Worm (Caenorhabditis elegans) whole organism, L4 larva: ENCODE results near the gene oig-8.

Source experiments
- F37D6.2 ChIP-seq: sonication (generic microtip); optimal IDR thresholded peaks from 2 replicates; lab custom pipeline; 2016; ENCODE audit warnings: mild to moderate bottlenecking, missing genetic modification characterization, missing compliant biosample characterization
- T26A8.4 ChIP-seq: fragments of 200-800 bp; sonication (Bioruptor generic); IDR thresholded peaks from 2 replicates; pipeline ENCODE4 v1.3.6; 2022; ENCODE audit warnings: missing genetic modification characterization, missing compliant biosample characterization
- Y48G9A.11 ChIP-seq: fragments of 200-800 bp; sonication (Bioruptor generic); IDR thresholded peaks from 2 replicates; pipeline ENCODE4 v1.3.6; 2022; ENCODE audit warnings: missing genetic modification reagents, missing genetic modification characterization, missing compliant biosample characterization
- aha-1 ChIP-seq: fragments of 150-350 bp; peaks from one replicate; lab custom pipeline; 2014; ENCODE audit warnings: missing biosample characterization, missing genetic modification characterization
- ama-1 ChIP-seq: fragments of 150-350 bp; optimal IDR thresholded peaks from 2 replicates; lab custom pipeline; 2014; ENCODE audit warnings: inconsistent platforms, mixed read lengths
- attf-4 ChIP-seq: sonication (generic microtip); optimal IDR thresholded peaks from 3 replicates; lab custom pipeline; 2017; ENCODE audit warnings: missing biosample characterization, missing genetic modification characterization
- ceh-20 ChIP-seq: fragments of 200-800 bp; sonication (Bioruptor generic); IDR thresholded peaks from 2 replicates; pipeline ENCODE4 v1.3.6; 2022; ENCODE audit warnings: missing genetic modification reagents, missing genetic modification characterization, missing compliant biosample characterization
- ceh-32 ChIP-seq: sonication (generic microtip); optimal IDR thresholded peaks from 2 replicates; lab custom pipeline; 2016; ENCODE audit warnings: mild to moderate bottlenecking, missing genetic modification characterization, missing compliant biosample characterization; ENCODE audit not compliant: poor library complexity
- cey-2 ChIP-seq: sonication (generic microtip); optimal IDR thresholded peaks from 3 replicates; lab custom pipeline; 2017; ENCODE audit warnings: missing genetic modification characterization, mild to moderate bottlenecking, missing compliant biosample characterization, antibody characterized with exemption, borderline replicate concordance; ENCODE audit not compliant: insufficient read depth
- daf-16 ChIP-seq, 3 experiments: sonication (generic microtip); optimal IDR thresholded peaks; 2 replicates each; lab custom pipeline; 2016 to 2017; ENCODE audit warnings: missing genetic modification characterization in 3 of 3, missing genetic modification reagents in 3 of 3, mild to moderate bottlenecking in 2 of 3, missing compliant biosample characterization in 2 of 3, missing biosample characterization in 1 of 3, moderate library complexity in 1 of 3
- dmd-6 ChIP-seq: fragments of 200-800 bp; sonication (Bioruptor generic); IDR thresholded peaks from 2 replicates; pipeline ENCODE4 v1.3.6; 2022; ENCODE audit warnings: missing genetic modification reagents, missing genetic modification characterization, missing compliant biosample characterization
- dpl-1 ChIP-seq: fragments of 150-350 bp; optimal IDR thresholded peaks from 2 replicates; lab custom pipeline; 2014; ENCODE audit warnings: missing biosample characterization, missing genetic modification reagents, missing genetic modification characterization
- fkh-10 ChIP-seq: fragments of 150-350 bp; optimal IDR thresholded peaks from 2 replicates; lab custom pipeline; 2014; ENCODE audit warnings: missing biosample characterization, missing genetic modification reagents, missing genetic modification characterization
- fos-1 ChIP-seq: fragments of 150-350 bp; optimal IDR thresholded peaks from 2 replicates; lab custom pipeline; 2014; ENCODE audit warnings: missing biosample characterization, missing genetic modification characterization
- hif-1 ChIP-seq, 2 experiments: sonication (generic microtip); optimal IDR thresholded peaks; 2 replicates each; lab custom pipeline; 2016 to 2017; ENCODE audit warnings: missing compliant biosample characterization in 2 of 2, missing genetic modification characterization in 2 of 2, missing genetic modification reagents in 2 of 2, missing genotype in 2 of 2, mild to moderate bottlenecking in 1 of 2
- hlh-11 ChIP-seq: fragments of 200-800 bp; sonication (Bioruptor generic); optimal IDR thresholded peaks from 2 replicates; lab custom pipeline; 2018; ENCODE audit warnings: mild to moderate bottlenecking, missing genetic modification characterization, missing compliant biosample characterization
- jun-1 ChIP-seq: fragments of 150-350 bp; optimal IDR thresholded peaks from 2 replicates; lab custom pipeline; 2014; ENCODE audit warnings: missing biosample characterization, missing genetic modification reagents, missing genetic modification characterization
- lim-7 ChIP-seq: fragments of 200-800 bp; sonication (Bioruptor generic); IDR thresholded peaks from 2 replicates; pipeline ENCODE4 v1.3.6; 2022; ENCODE audit warnings: missing genetic modification characterization, missing compliant biosample characterization
- lin-15B ChIP-seq: fragments of 150-350 bp; sonication (generic microtip); optimal IDR thresholded peaks from 3 replicates; lab custom pipeline; 2014; ENCODE audit warnings: missing biosample characterization, missing genetic modification characterization
- lin-29 ChIP-seq: fragments of 200-800 bp; sonication (Bioruptor generic); IDR thresholded peaks from 2 replicates; pipeline ENCODE4 v1.3.6; 2022; ENCODE audit warnings: missing genetic modification reagents, missing genetic modification characterization, missing compliant biosample characterization
- lsy-2 ChIP-seq, 2 experiments: fragments of 150-350 bp in 1 of 2; sonication (generic microtip) in 1 of 2; optimal IDR thresholded peaks; 2 replicates each; lab custom pipeline; 2014 to 2017; ENCODE audit warnings: missing biosample characterization in 2 of 2, missing genetic modification characterization in 2 of 2
- mdl-1 ChIP-seq, 2 experiments: fragments of 150-350 bp in 1 of 2; sonication (generic microtip) in 1 of 2; optimal IDR thresholded peaks; 2 replicates each; lab custom pipeline; 2014 to 2017; ENCODE audit warnings: missing biosample characterization in 2 of 2, missing genetic modification characterization in 2 of 2
- mes-2 ChIP-seq: sonication (generic microtip); optimal IDR thresholded peaks from 2 replicates; lab custom pipeline; 2016; ENCODE audit warnings: missing genotype, mild to moderate bottlenecking, missing genetic modification characterization, missing compliant biosample characterization; ENCODE audit not compliant: poor library complexity, severe bottlenecking
- mxl-2 ChIP-seq: fragments of 200-800 bp; sonication (Bioruptor generic); conservative IDR thresholded peaks from 2 replicates; pipeline ENCODE4 v1.3.6; 2022; ENCODE audit warnings: missing genetic modification reagents, missing genetic modification characterization, missing compliant biosample characterization
- mxl-3 ChIP-seq: fragments of 200-800 bp; sonication (Bioruptor generic); optimal IDR thresholded peaks from 2 replicates; lab custom pipeline; 2018; ENCODE audit warnings: mild to moderate bottlenecking, missing genetic modification characterization, missing compliant biosample characterization
- nhr-11 ChIP-seq: fragments of 150-350 bp; optimal IDR thresholded peaks from 2 replicates; lab custom pipeline; 2014; ENCODE audit warnings: missing biosample characterization, missing genetic modification characterization
- nhr-25 ChIP-seq: sonication (generic microtip); optimal IDR thresholded peaks from 2 replicates; lab custom pipeline; 2017; ENCODE audit warnings: missing genetic modification characterization, mild to moderate bottlenecking, missing compliant biosample characterization, antibody characterized with exemption, moderate library complexity, borderline replicate concordance; ENCODE audit not compliant: insufficient read depth
- nhr-28 ChIP-seq: fragments of 150-350 bp; optimal IDR thresholded peaks from 2 replicates; lab custom pipeline; 2014; ENCODE audit warnings: missing biosample characterization, missing genetic modification characterization
- nhr-41 ChIP-seq: fragments of 200-800 bp; sonication (Bioruptor generic); IDR thresholded peaks from 2 replicates; pipeline ENCODE4 v1.3.6; 2022; ENCODE audit warnings: missing genetic modification reagents, missing genetic modification characterization, missing compliant biosample characterization
- nhr-6 ChIP-seq: fragments of 150-350 bp; optimal IDR thresholded peaks from 2 replicates; lab custom pipeline; 2014; ENCODE audit warnings: missing biosample characterization, missing genetic modification characterization
- nhr-77 ChIP-seq: fragments of 150-350 bp; optimal IDR thresholded peaks from 2 replicates; lab custom pipeline; 2014; ENCODE audit warnings: missing biosample characterization, missing genetic modification characterization
- php-3 ChIP-seq: fragments of 200-800 bp; sonication (Bioruptor generic); IDR thresholded peaks from 2 replicates; pipeline ENCODE4 v1.3.6; 2022; ENCODE audit warnings: missing genetic modification reagents, missing genetic modification characterization, missing compliant biosample characterization
- pqm-1 ChIP-seq: sonication (generic microtip); optimal IDR thresholded peaks from 2 replicates; lab custom pipeline; 2017; ENCODE audit warnings: missing biosample characterization, missing genetic modification characterization
- rbr-2 ChIP-seq: sonication (generic microtip); optimal IDR thresholded peaks from 2 replicates; lab custom pipeline; 2016; ENCODE audit warnings: missing genotype, missing genetic modification characterization, missing compliant biosample characterization
- saeg-2 ChIP-seq: fragments of 200-800 bp; sonication (Bioruptor generic); IDR thresholded peaks from 2 replicates; pipeline ENCODE4 v1.3.6; 2022; ENCODE audit warnings: missing genetic modification reagents, missing genetic modification characterization, missing compliant biosample characterization
- unc-130 ChIP-seq: sonication (generic microtip); optimal IDR thresholded peaks from 2 replicates; lab custom pipeline; 2016; ENCODE audit warnings: missing genetic modification reagents, missing genetic modification characterization, missing compliant biosample characterization
- unc-62 ChIP-seq, 3 experiments: fragments of 150-350 bp in 1 of 3; sonication (generic microtip); optimal IDR thresholded peaks in 2 of 3; peaks in 1 of 3; 1 replicate in 1 of 3; 2 replicates in 2 of 3; lab custom pipeline; 2014 to 2017; ENCODE audit warnings: missing biosample characterization in 3 of 3, missing genetic modification characterization in 3 of 3, missing genetic modification reagents in 3 of 3, missing genotype in 1 of 3

Gene oig-8

DNA sequence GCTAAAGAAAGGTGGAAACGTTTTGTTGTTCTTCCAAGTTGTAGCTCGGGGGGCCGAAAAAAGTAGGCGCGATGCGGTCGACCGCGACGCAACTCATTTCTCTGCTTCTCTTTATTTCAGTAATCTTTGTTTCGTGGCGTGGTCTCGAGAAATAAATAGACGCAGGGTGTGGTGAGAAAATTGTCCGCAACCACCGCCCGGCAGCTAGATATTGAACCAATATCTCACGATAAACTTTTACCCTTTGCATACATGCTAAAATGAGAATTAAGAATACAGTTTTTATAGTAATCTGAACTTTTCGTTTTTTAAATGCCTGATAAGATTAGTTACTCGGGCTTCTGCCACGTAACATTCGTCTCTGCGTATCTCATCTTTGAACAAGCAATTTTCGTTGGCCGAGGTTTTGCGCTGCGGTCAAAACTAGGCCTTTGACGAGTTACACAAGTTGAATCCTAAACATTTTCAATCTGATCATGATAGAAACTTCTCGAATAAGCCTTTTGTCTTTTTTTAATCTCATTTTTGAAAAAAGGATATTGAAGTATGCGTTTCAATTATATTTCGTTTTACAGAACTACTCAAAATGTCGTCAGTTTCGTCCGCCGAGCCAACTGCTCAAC lies 34.8 kb upstream of the oig-8 start, which contains the start of gene gyf-1 (continued):
- TF ChIP-seq mdl-1 (tag; optimal IDR thresholded peaks at IDR 0.05; lab: Kevin White, UChicago) (peak in 1 of 2 experiments; percentile 7), fkh-10 (no peak), lin-15B (no peak), dpl-1 (peak; percentile 24), attf-4 (tag; lab: Kevin White, UChicago) (no peak), dmd-6 (GFP tag; lab: Robert Waterston, UW) (peak; percentile 29; the same call in 1 of the 2 replicates), pqm-1 (tag; lab: Kevin White, UChicago) (peak; percentile 30), nhr-6 (peak; percentile 31), F37D6.2 (tag; lab: Kevin White, UChicago) (no peak), nhr-11 (tag; lab: Kevin White, UChicago) (peak; percentile 39), ama-1 (lab: Kevin White, UChicago) (peak; percentile 19), T26A8.4 (no peak), nhr-28 (peak; percentile 63), lim-7 (GFP tag; lab: Robert Waterston, UW) (no peak), hlh-11 (tag; lab: Kevin White, UChicago) (peak; percentile 69), lin-29 (GFP tag; lab: Robert Waterston, UW) (no peak), mxl-3 (GFP tag; lab: Kevin White, UChicago) (peak; percentile 79), hif-1 (tag; optimal IDR thresholded peaks at IDR 0.05; lab: Kevin White, UChicago) (peak in 1 of 2 experiments; percentile 63), mes-2 (peak; percentile 53), ceh-20 (GFP tag; lab: Robert Waterston, UW) (no peak), unc-62 (GFP tag; optimal IDR thresholded peaks at IDR 0.05 in 1 of 2; lab: Kevin White, UChicago) (peak in 1 of 2 experiments; percentile 33), unc-62 (tag; optimal IDR thresholded peaks at IDR 0.05; lab: Kevin White, UChicago) (no peak), rbr-2 (tag; lab: Kevin White, UChicago) (peak; percentile 23)

- peak; percentile 41 for TF ChIP-seq unc-130 (GFP tag; lab: Kevin White, UChicago)
- TF ChIP-seq unc-62 (GFP tag; optimal IDR thresholded peaks at IDR 0.05 in 1 of 2; lab: Kevin White, UChicago): peak in 1 of 2 experiments; percentile 24
- no peak for TF ChIP-seq unc-62 (tag; optimal IDR thresholded peaks at IDR 0.05; lab: Kevin White, UChicago)
- no peak for TF ChIP-seq mes-2
Observed at ce11 chrII:6682918-6683317, 34.0 kb upstream of the oig-8 start.

ce11 chrII:6681478-6681877 lies 32.6 kb upstream of the oig-8 start:
- TF ChIP-seq nhr-77 (tag; lab: Kevin White, UChicago) (peak; percentile 18), pqm-1 (tag; lab: Kevin White, UChicago) (peak; percentile 72), nhr-28 (peak; percentile 50), dmd-6 (GFP tag; lab: Robert Waterston, UW) (peak; percentile 58; the same call in 1 of the 2 replicates), lsy-2 (tag; optimal IDR thresholded peaks at IDR 0.05; lab: Kevin White, UChicago) (no peak)

DNA sequence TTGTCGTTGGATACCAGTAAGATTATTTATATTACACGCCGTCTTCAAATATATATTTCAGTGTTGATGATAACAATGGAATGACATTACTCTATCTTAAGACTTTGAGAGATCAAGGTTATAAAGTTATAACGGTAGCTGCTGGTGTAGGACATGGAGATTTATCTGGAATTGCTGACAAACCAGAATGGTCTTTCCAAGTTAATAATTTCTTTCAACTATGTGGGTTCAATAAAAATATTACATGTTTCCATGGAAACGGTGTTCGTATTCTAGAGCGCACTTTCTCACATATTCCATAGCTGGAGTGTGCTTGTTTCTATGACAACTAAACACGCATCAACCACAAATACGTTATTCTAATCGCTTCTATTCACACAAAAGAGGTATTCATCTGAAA lies 30.8 kb upstream of the oig-8 start, which contains the start of gene ift-74:
ift-74 (plus strand) TSS at position 301 of the 400 bp plus-strand sequence.
- TF ChIP-seq nhr-41 (GFP tag; lab: Robert Waterston, UW): no peak
- no peak for TF ChIP-seq Y48G9A.11
- no peak for TF ChIP-seq jun-1 (tag; lab: Kevin White, UChicago)
- TF ChIP-seq saeg-2 (GFP tag; lab: Robert Waterston, UW): no peak
- no peak for TF ChIP-seq cey-2 (tag; lab: Kevin White, UChicago)
- TF ChIP-seq, all 104 proteins: peak for 0

- TF ChIP-seq unc-130 (GFP tag; lab: Kevin White, UChicago): no peak
- TF ChIP-seq lin-15B: no peak
- peak; percentile 32 for TF ChIP-seq nhr-77 (tag; lab: Kevin White, UChicago)
- TF ChIP-seq dmd-6 (GFP tag; lab: Robert Waterston, UW): peak; percentile 79
- TF ChIP-seq daf-16 (GFP tag; optimal IDR thresholded peaks at IDR 0.05; lab: Kevin White, UChicago): no peak
- TF ChIP-seq daf-16 (tag; optimal IDR thresholded peaks at IDR 0.05; lab: Kevin White, UChicago): peak; percentile 57
- TF ChIP-seq aha-1 (tag; lab: Kevin White, UChicago): peak; percentile 41
- TF ChIP-seq pqm-1 (tag; lab: Kevin White, UChicago): peak; percentile 80
- peak; percentile 76 for TF ChIP-seq php-3
- peak; percentile 23 for TF ChIP-seq hlh-11 (tag; lab: Kevin White, UChicago)
- TF ChIP-seq nhr-25 (tag; lab: Kevin White, UChicago): no peak
- no peak for TF ChIP-seq ceh-32 (tag; lab: Kevin White, UChicago)
- peak; percentile 63 for TF ChIP-seq nhr-28
- TF ChIP-seq fos-1: no peak
- no peak for TF ChIP-seq mxl-2 (GFP tag; lab: Robert Waterston, UW)
- no peak for TF ChIP-seq jun-1 (tag; lab: Kevin White, UChicago)
- TF ChIP-seq, all 104 proteins: peak for 8
Observed at ce11 chrII:6673894-6674293, 25.0 kb upstream of the oig-8 start, which contains the start of gene H43E16.1. Gene H43E16.1, plus strand, starts transcription at chrII:6674268.
